Worm (Caenorhabditis elegans) whole organism, young adult: ENCODE measurements around the gene K02F3.9.

Experiments used
- F49E8.2 ChIP-seq: sonication (generic microtip); optimal IDR thresholded peaks from 3 replicates; lab custom pipeline; 2017; ENCODE audit warnings: missing genetic modification characterization, mild to moderate bottlenecking, missing compliant biosample characterization, antibody characterized with exemption, moderate library complexity; ENCODE audit not compliant: insufficient read depth
- attf-5 ChIP-seq: fragments of 200-800 bp; sonication (Bioruptor generic); optimal IDR thresholded peaks from 2 replicates; lab custom pipeline; 2018; ENCODE audit warnings: mild to moderate bottlenecking, missing genetic modification characterization, missing compliant biosample characterization
- fkh-3 ChIP-seq: sonication (generic microtip); optimal IDR thresholded peaks from 2 replicates; lab custom pipeline; 2016; ENCODE audit warnings: mild to moderate bottlenecking, missing genetic modification characterization, missing compliant biosample characterization
- lsy-27 ChIP-seq: sonication (generic microtip); optimal IDR thresholded peaks from 2 replicates; lab custom pipeline; 2017; ENCODE audit warnings: missing genetic modification characterization, mild to moderate bottlenecking, missing compliant biosample characterization, antibody characterized with exemption, missing genotype, borderline replicate concordance; ENCODE audit not compliant: insufficient read depth
- madf-10 ChIP-seq: sonication (generic microtip); optimal IDR thresholded peaks from 2 replicates; lab custom pipeline; 2016; ENCODE audit warnings: mild to moderate bottlenecking, missing genetic modification characterization, missing compliant biosample characterization
- nfya-1 ChIP-seq: sonication (generic microtip); optimal IDR thresholded peaks from 2 replicates; lab custom pipeline; 2017; ENCODE audit warnings: antibody characterized with exemption, missing compliant biosample characterization, missing genetic modification characterization, borderline replicate concordance; ENCODE audit not compliant: insufficient read depth
- unc-62 ChIP-seq: fragments of 150-350 bp; optimal IDR thresholded peaks from 2 replicates; lab custom pipeline; 2014; ENCODE audit warnings: missing biosample characterization, missing genetic modification reagents, missing genetic modification characterization
- ztf-6 ChIP-seq: fragments of 200-800 bp; sonication (Bioruptor generic); IDR thresholded peaks from 2 replicates; pipeline ENCODE4 v1.3.6; 2022; ENCODE audit warnings: missing genetic modification reagents, missing genetic modification characterization, missing compliant biosample characterization

ce11 chrIII:835713-836278, 5.4 kb downstream of the K02F3.9 start:
- TF ChIP-seq ztf-6 (peak; percentile 43; the same call in 1 of the 2 replicates), madf-10 (tag; lab: Kevin White, UChicago) (peak; percentile 81), F49E8.2 (no peak), nfya-1 (no peak), unc-62 (GFP tag; lab: Kevin White, UChicago) (no peak), lsy-27 (tag; lab: Kevin White, UChicago) (no peak), fkh-3 (tag; lab: Kevin White, UChicago) (peak; percentile 99), attf-5 (GFP tag; lab: Kevin White, UChicago) (peak; percentile 86)
